Fruit fly (Drosophila melanogaster) whole organism, embryonic: ENCODE measurements around the gene Cdk1.

Source experiments
- Bdp1 ChIP-seq: fragments of 200-800 bp; sonication (Bioruptor generic); optimal IDR thresholded peaks from 3 replicates; lab custom pipeline; 2016; ENCODE audit warnings: missing biosample characterization, missing genetic modification characterization
- C15 ChIP-seq: fragments of 200-800 bp; sonication (Bioruptor generic); IDR thresholded peaks from 3 replicates; pipeline ENCODE4 v1.3.6; 2022; ENCODE audit warnings: missing biosample characterization, missing genetic modification characterization
- CG10209 ChIP-seq: fragments of 200-800 bp; sonication (Bioruptor generic); optimal IDR thresholded peaks from 3 replicates; lab custom pipeline; 2017; ENCODE audit warnings: missing biosample characterization, mild to moderate bottlenecking, missing genetic modification characterization, missing genetic modification reagents
- CG10959 ChIP-seq: fragments of 200-800 bp; sonication (Bioruptor generic); IDR thresholded peaks from 2 replicates; pipeline ENCODE4 v1.3.6; 2022; ENCODE audit warnings: missing biosample characterization, missing genetic modification characterization
- CG12769 ChIP-seq: fragments of 200-800 bp; sonication (Bioruptor generic); optimal IDR thresholded peaks from 2 replicates; lab custom pipeline; 2019; ENCODE audit warnings: missing biosample characterization, mild to moderate bottlenecking, missing genetic modification characterization, moderate library complexity
- CG16813 ChIP-seq: fragments of 200-800 bp; sonication (Bioruptor generic); IDR thresholded peaks from 3 replicates; pipeline ENCODE4 v1.3.6; 2022; ENCODE audit warnings: missing biosample characterization, missing genetic modification characterization; ENCODE audit not compliant: partially characterized antibody
- CG16863 ChIP-seq: fragments of 200-800 bp; sonication (Bioruptor generic); optimal IDR thresholded peaks from 3 replicates; lab custom pipeline; 2016; ENCODE audit warnings: missing biosample characterization, missing genetic modification characterization
- CG17359 ChIP-seq: fragments of 200-800 bp; sonication (Bioruptor generic); optimal IDR thresholded peaks from 3 replicates; lab custom pipeline; 2018; ENCODE audit warnings: missing biosample characterization, mild to moderate bottlenecking, missing genetic modification characterization, moderate library complexity
- CG17361 ChIP-seq: fragments of 200-800 bp; sonication (Bioruptor generic); IDR thresholded peaks from 3 replicates; pipeline ENCODE4 v1.3.6; 2022; ENCODE audit warnings: missing biosample characterization, missing genetic modification characterization
- CG2120 ChIP-seq: fragments of 200-800 bp; sonication (Bioruptor generic); optimal IDR thresholded peaks from 3 replicates; lab custom pipeline; 2016; ENCODE audit warnings: missing biosample characterization, missing genetic modification characterization
- CG33557 ChIP-seq: fragments of 200-800 bp; sonication (Bioruptor generic); optimal IDR thresholded peaks from 2 replicates; lab custom pipeline; 2019; ENCODE audit warnings: missing biosample characterization, mild to moderate bottlenecking, missing genetic modification characterization, moderate library complexity
- CG3995 ChIP-seq: fragments of 200-800 bp; sonication (Bioruptor generic); optimal IDR thresholded peaks from 3 replicates; lab custom pipeline; 2016; ENCODE audit warnings: missing biosample characterization, missing genetic modification characterization
- CG6689 ChIP-seq: fragments of 200-800 bp; sonication (Bioruptor generic); IDR thresholded peaks from 2 replicates; pipeline ENCODE4 v1.3.6; 2022; ENCODE audit warnings: missing biosample characterization, missing genetic modification characterization
- HmgD ChIP-seq: fragments of 200-800 bp; sonication (Bioruptor generic); optimal IDR thresholded peaks from 3 replicates; lab custom pipeline; 2016; ENCODE audit warnings: missing biosample characterization, missing genetic modification characterization
- HmgZ ChIP-seq: fragments of 200-800 bp; sonication (Bioruptor generic); optimal IDR thresholded peaks from 2 replicates; lab custom pipeline; 2018; ENCODE audit warnings: missing biosample characterization, mild to moderate bottlenecking, missing genetic modification characterization
- Hr51 ChIP-seq, 2 experiments: fragments of 200-800 bp; sonication (Bioruptor generic); optimal IDR thresholded peaks; 2 replicates in 1 of 2; 3 replicates in 1 of 2; lab custom pipeline; 2016 to 2018; ENCODE audit warnings: missing biosample characterization in 2 of 2, missing genetic modification characterization in 2 of 2, mild to moderate bottlenecking in 1 of 2, moderate library complexity in 1 of 2
- Jarid2 ChIP-seq: fragments of 200-800 bp; sonication (Bioruptor generic); optimal IDR thresholded peaks from 3 replicates; lab custom pipeline; 2017; ENCODE audit warnings: mild to moderate bottlenecking, missing biosample characterization, missing genetic modification reagents, missing genetic modification characterization
- Lim3 ChIP-seq: fragments of 200-800 bp; sonication (Bioruptor generic); IDR thresholded peaks from 2 replicates; pipeline ENCODE4 v1.3.6; 2022; ENCODE audit warnings: missing biosample characterization, missing genetic modification characterization
- MBD-R2 ChIP-seq: fragments of 200-800 bp; sonication (Bioruptor generic); IDR thresholded peaks from 2 replicates; pipeline ENCODE4 v1.3.6; 2022; ENCODE audit warnings: missing biosample characterization, missing genetic modification characterization
- NC2β ChIP-seq: fragments of 200-800 bp; sonication (Bioruptor generic); optimal IDR thresholded peaks from 2 replicates; lab custom pipeline; 2016; ENCODE audit warnings: missing biosample characterization, missing genetic modification characterization
- Stat92E ChIP-seq, 3 experiments: fragments of >200 bp in 2 of 3; fragments of 200-800 bp in 1 of 3; sonication (Bioruptor generic) in 1 of 3; optimal IDR thresholded peaks; 2 replicates each; lab custom pipeline; 2017 to 2019; ENCODE audit warnings: missing biosample characterization in 3 of 3, missing genetic modification characterization in 3 of 3, mild to moderate bottlenecking in 1 of 3, moderate library complexity in 1 of 3
- TFAM ChIP-seq: fragments of 200-800 bp; sonication (Bioruptor generic); optimal IDR thresholded peaks from 2 replicates; lab custom pipeline; 2017; ENCODE audit warnings: missing biosample characterization, missing genetic modification characterization, inconsistent platforms
- amos ChIP-seq: fragments of 200-800 bp; sonication (Bioruptor generic); IDR thresholded peaks from 2 replicates; pipeline ENCODE4 v1.3.6; 2022; ENCODE audit warnings: missing biosample characterization, missing genetic modification characterization; ENCODE audit not compliant: partially characterized antibody
- bab2 ChIP-seq: fragments of 200-800 bp; sonication (Bioruptor generic); optimal IDR thresholded peaks from 2 replicates; lab custom pipeline; 2016; ENCODE audit warnings: missing biosample characterization, missing genetic modification characterization
- bsh ChIP-seq, 2 experiments: fragments of 200-800 bp; sonication (Bioruptor generic); optimal IDR thresholded peaks; 2 replicates each; lab custom pipeline; 2017 to 2018; ENCODE audit warnings: mild to moderate bottlenecking in 2 of 2, missing biosample characterization in 2 of 2, missing genetic modification characterization in 2 of 2, moderate library complexity in 1 of 2
- btn ChIP-seq: fragments of 200-800 bp; sonication (Bioruptor generic); optimal IDR thresholded peaks from 2 replicates; lab custom pipeline; 2016; ENCODE audit warnings: missing biosample characterization, missing genetic modification characterization
- cato ChIP-seq: fragments of 200-800 bp; sonication (Bioruptor generic); optimal IDR thresholded peaks from 2 replicates; lab custom pipeline; 2016; ENCODE audit warnings: missing biosample characterization, missing genetic modification characterization, borderline replicate concordance
- chn ChIP-seq: fragments of 200-800 bp; sonication (Bioruptor generic); optimal IDR thresholded peaks from 2 replicates; lab custom pipeline; 2016; ENCODE audit warnings: missing biosample characterization, missing genetic modification characterization
- crc ChIP-seq: fragments of 200-800 bp; sonication (Bioruptor generic); optimal IDR thresholded peaks from 2 replicates; lab custom pipeline; 2016; ENCODE audit warnings: missing biosample characterization, missing genetic modification characterization
- ftz-f1 ChIP-seq: fragments of 200-800 bp; sonication (Bioruptor generic); optimal IDR thresholded peaks from 2 replicates; lab custom pipeline; 2016; ENCODE audit warnings: missing biosample characterization, missing genetic modification characterization
- gfzf ChIP-seq: fragments of 200-800 bp; sonication (Bioruptor generic); optimal IDR thresholded peaks from 2 replicates; lab custom pipeline; 2016; ENCODE audit warnings: missing biosample characterization, mild to moderate bottlenecking, missing genetic modification characterization, moderate library complexity
- gsb-n ChIP-seq: fragments of 200-800 bp; sonication (Bioruptor generic); optimal IDR thresholded peaks from 3 replicates; lab custom pipeline; 2018; ENCODE audit warnings: missing biosample characterization, mild to moderate bottlenecking, missing genetic modification characterization
- h ChIP-seq: fragments of >200 bp; optimal IDR thresholded peaks from 2 replicates; lab custom pipeline; 2017
- hb ChIP-seq: fragments of 200-800 bp; sonication (Bioruptor generic); IDR thresholded peaks from 3 replicates; pipeline ENCODE4 v1.3.6; 2022; ENCODE audit warnings: missing biosample characterization, missing genetic modification characterization; ENCODE audit not compliant: partially characterized antibody
- her ChIP-seq: fragments of 200-800 bp; sonication (Bioruptor generic); optimal IDR thresholded peaks from 2 replicates; lab custom pipeline; 2016; ENCODE audit warnings: missing biosample characterization, missing genetic modification characterization
- ind ChIP-seq: fragments of 200-800 bp; sonication (Bioruptor generic); optimal IDR thresholded peaks from 3 replicates; lab custom pipeline; 2016; ENCODE audit warnings: missing biosample characterization, missing genetic modification characterization
- ken ChIP-seq: fragments of 200-800 bp; sonication (Bioruptor generic); IDR thresholded peaks from 3 replicates; pipeline ENCODE4 v1.3.6; 2022; ENCODE audit warnings: missing biosample characterization, missing genetic modification characterization
- klu ChIP-seq: fragments of 200-800 bp; sonication (Bioruptor generic); IDR thresholded peaks from 2 replicates; pipeline ENCODE4 v1.3.6; 2022; ENCODE audit warnings: missing biosample characterization, missing genetic modification characterization
- lab ChIP-seq: fragments of 200-800 bp; sonication (Bioruptor generic); optimal IDR thresholded peaks from 3 replicates; lab custom pipeline; 2017; ENCODE audit warnings: missing biosample characterization, missing genetic modification characterization, mild to moderate bottlenecking, moderate library complexity, missing genetic modification reagents
- lilli ChIP-seq: fragments of 200-800 bp; sonication (Bioruptor generic); optimal IDR thresholded peaks from 3 replicates; lab custom pipeline; 2016; ENCODE audit warnings: missing biosample characterization, missing genetic modification characterization
- nerfin-1 ChIP-seq: fragments of 200-800 bp; sonication (Bioruptor generic); optimal IDR thresholded peaks from 3 replicates; lab custom pipeline; 2019; ENCODE audit warnings: missing biosample characterization, mild to moderate bottlenecking, missing genetic modification characterization, moderate library complexity
- oc ChIP-seq: fragments of 200-800 bp; sonication (Bioruptor generic); optimal IDR thresholded peaks from 2 replicates; lab custom pipeline; 2018; ENCODE audit warnings: missing biosample characterization, mild to moderate bottlenecking, missing genetic modification characterization, moderate library complexity
- peb ChIP-seq: fragments of 200-800 bp; sonication (Bioruptor generic); IDR thresholded peaks from 2 replicates; pipeline ENCODE4 v1.3.6; 2022; ENCODE audit warnings: missing biosample characterization, missing genetic modification characterization
- psq ChIP-seq: fragments of 200-800 bp; sonication (Bioruptor generic); optimal IDR thresholded peaks from 2 replicates; lab custom pipeline; 2017; ENCODE audit warnings: missing biosample characterization, missing genetic modification characterization
- pzg ChIP-seq: fragments of 200-800 bp; sonication (Bioruptor generic); optimal IDR thresholded peaks from 3 replicates; lab custom pipeline; 2018; ENCODE audit warnings: missing biosample characterization, mild to moderate bottlenecking, missing genetic modification characterization, moderate library complexity
- repo ChIP-seq: fragments of 200-800 bp; sonication (Bioruptor generic); optimal IDR thresholded peaks from 2 replicates; lab custom pipeline; 2016; ENCODE audit warnings: missing biosample characterization, missing genetic modification characterization
- row ChIP-seq: fragments of 200-800 bp; sonication (Bioruptor generic); IDR thresholded peaks from 3 replicates; pipeline ENCODE4 v1.3.6; 2022; ENCODE audit warnings: missing biosample characterization, missing genetic modification characterization
- run ChIP-seq: fragments of 200-800 bp; sonication (Bioruptor generic); optimal IDR thresholded peaks from 3 replicates; lab custom pipeline; 2018; ENCODE audit warnings: missing biosample characterization, mild to moderate bottlenecking, missing genetic modification characterization
- sqz ChIP-seq: fragments of 200-800 bp; sonication (Bioruptor generic); optimal IDR thresholded peaks from 3 replicates; lab custom pipeline; 2018; ENCODE audit warnings: missing biosample characterization, mild to moderate bottlenecking, missing genetic modification characterization
- sr ChIP-seq: fragments of 200-800 bp; sonication (Bioruptor generic); IDR thresholded peaks from 3 replicates; pipeline ENCODE4 v1.3.6; 2022; ENCODE audit warnings: missing biosample characterization, missing genetic modification characterization

The Cdk1 gene

DNA sequence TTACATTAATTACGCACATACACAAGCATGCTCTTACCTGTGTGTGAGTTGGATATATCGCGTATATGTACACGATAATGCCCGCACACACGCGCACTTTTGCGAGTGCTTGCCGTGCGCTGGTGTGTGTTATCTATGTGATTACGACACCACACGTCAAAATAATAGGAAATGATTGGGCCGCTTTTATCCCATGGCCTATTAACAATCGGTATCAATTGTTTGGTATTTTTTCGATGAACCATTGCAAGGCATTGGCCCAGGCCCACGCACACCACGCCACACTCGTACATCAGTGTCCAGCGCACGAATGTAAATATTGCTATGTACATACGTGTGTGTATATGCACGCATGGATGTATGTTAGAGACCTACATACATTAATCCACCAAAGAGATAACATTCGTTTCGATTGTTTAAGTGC lies 51.2 kb downstream of the Cdk1 start (continued):
- peak; percentile 23 for TF ChIP-seq repo (GFP tag; lab: Kevin White, UChicago)
- TF ChIP-seq Hr51 (GFP tag; optimal IDR thresholded peaks at IDR 0.05; lab: Kevin White, UChicago), result peak in 1 of 2 experiments; percentile 40
- TF ChIP-seq Stat92E (GFP tag; optimal IDR thresholded peaks at IDR 0.05; lab: Kevin White, UChicago), result peak in 1 of 3 experiments; percentile 33
- no peak for TF ChIP-seq C15 (GFP tag; lab: Robert Waterston, UW)
- peak; percentile 92 for TF ChIP-seq HmgZ (tag; lab: Kevin White, UChicago)
- peak; percentile 83 for TF ChIP-seq ftz-f1 (GFP tag; lab: Kevin White, UChicago)
- no peak for TF ChIP-seq TFAM
- TF ChIP-seq CG17359 (tag; lab: Kevin White, UChicago), result peak; percentile 59
- TF ChIP-seq btn (GFP tag; lab: Kevin White, UChicago), result peak; percentile 5
- TF ChIP-seq CG12769 (tag; lab: Kevin White, UChicago), result peak; percentile 95
- TF ChIP-seq bab2 (GFP tag; lab: Kevin White, UChicago), result peak; percentile 10
- TF ChIP-seq MBD-R2 (GFP tag; lab: Robert Waterston, UW), result peak; percentile 81
- no peak; the same call in 1 of the 2 replicates for TF ChIP-seq amos (GFP tag; lab: Robert Waterston, UW)
- no peak for TF ChIP-seq run (tag; lab: Kevin White, UChicago)
- peak; percentile 43 to 48 for TF ChIP-seq bsh (GFP tag; optimal IDR thresholded peaks at IDR 0.05; lab: Kevin White, UChicago)
- TF ChIP-seq peb (GFP tag; lab: Robert Waterston, UW), result no peak
- TF ChIP-seq ind, result peak; percentile 9
- TF ChIP-seq HmgD, result peak; percentile 11
- peak; percentile 70; the same call in 2 of the 3 replicates for TF ChIP-seq row (GFP tag; lab: Robert Waterston, UW)
- no peak for TF ChIP-seq CG10959
- TF ChIP-seq gsb-n (tag; lab: Kevin White, UChicago), result peak; percentile 59
- TF ChIP-seq chn (GFP tag; lab: Kevin White, UChicago), result no peak
- TF ChIP-seq h, result no peak
- peak; percentile 51 for TF ChIP-seq lilli
- TF ChIP-seq CG16813 (GFP tag; lab: Robert Waterston, UW), result 0 out of 3 replicates have a peak, but pooled peaks have one; percentile 40
- TF ChIP-seq CG16863 (GFP tag; lab: Kevin White, UChicago), result peak; percentile 15
- TF ChIP-seq hb, result no peak
- peak; percentile 58 for TF ChIP-seq pzg (GFP tag; lab: Kevin White, UChicago)
- peak; percentile 34 for TF ChIP-seq gfzf (GFP tag; lab: Kevin White, UChicago)
- TF ChIP-seq klu (GFP tag; lab: Robert Waterston, UW), result no peak
- peak; percentile 76 for TF ChIP-seq CG33557 (GFP tag; lab: Kevin White, UChicago)
- TF ChIP-seq CG3995 (GFP tag; lab: Kevin White, UChicago), result peak; percentile 13
- TF ChIP-seq crc (GFP tag; lab: Kevin White, UChicago), result no peak
- peak; percentile 66 for TF ChIP-seq nerfin-1 (tag; lab: Kevin White, UChicago)
- peak; percentile 32; the same call in 1 of the 2 replicates for TF ChIP-seq CG6689 (GFP tag; lab: Robert Waterston, UW)
- TF ChIP-seq CG17361, result peak; percentile 50; the same call in 2 of the 3 replicates
- TF ChIP-seq NC2β (GFP tag; lab: Kevin White, UChicago), result peak; percentile 55
- no peak for TF ChIP-seq psq (GFP tag; lab: Kevin White, UChicago)
- peak; percentile 63 for TF ChIP-seq CG10209 (GFP tag; lab: Kevin White, UChicago)
- TF ChIP-seq Jarid2 (GFP tag; lab: Kevin White, UChicago), result no peak
- no peak for TF ChIP-seq sr (GFP tag; lab: Robert Waterston, UW)
- TF ChIP-seq Lim3 (GFP tag; lab: Robert Waterston, UW), result no peak
- TF ChIP-seq sqz (GFP tag; lab: Kevin White, UChicago), result peak; percentile 76
- peak; percentile 75 for TF ChIP-seq her
- TF ChIP-seq lab (GFP tag; lab: Kevin White, UChicago), result peak; percentile 93
- peak; percentile 91 for TF ChIP-seq oc (tag; lab: Kevin White, UChicago)
- no peak for TF ChIP-seq ken (GFP tag; lab: Robert Waterston, UW)
- no peak for TF ChIP-seq cato
- peak; percentile 69 for TF ChIP-seq CG2120 (GFP tag; lab: Kevin White, UChicago)
- TF ChIP-seq Bdp1 (GFP tag; lab: Kevin White, UChicago), result no peak
